Worm (Caenorhabditis elegans) whole organism, young adult: ENCODE measurements around the gene wht-3.

Experiments used
- C17E4.6 ChIP-seq: fragments of 200-800 bp; sonication (Bioruptor generic); IDR thresholded peaks from 2 replicates; pipeline ENCODE4 v1.3.6; 2022; ENCODE audit warnings: missing genetic modification reagents, missing genetic modification characterization, missing compliant biosample characterization
- D2030.7 ChIP-seq: fragments of 200-800 bp; sonication (Bioruptor generic); IDR thresholded peaks from 2 replicates; pipeline ENCODE4 v1.3.6; 2022; ENCODE audit warnings: missing genetic modification reagents, missing genetic modification characterization, missing compliant biosample characterization
- F52B5.7 ChIP-seq: sonication (generic microtip); optimal IDR thresholded peaks from 2 replicates; lab custom pipeline; 2016; ENCODE audit warnings: mild to moderate bottlenecking, missing genetic modification characterization, missing compliant biosample characterization
- F57C9.4 ChIP-seq: sonication (generic microtip); optimal IDR thresholded peaks from 2 replicates; lab custom pipeline; 2017; ENCODE audit warnings: mild to moderate bottlenecking, missing genetic modification characterization, missing compliant biosample characterization
- K11D2.4 ChIP-seq: fragments of 200-800 bp; sonication (Bioruptor generic); IDR thresholded peaks from 2 replicates; pipeline ENCODE4 v1.3.6; 2022; ENCODE audit warnings: missing genetic modification reagents, missing genetic modification characterization, missing compliant biosample characterization
- T26A5.8 ChIP-seq: sonication (generic microtip); optimal IDR thresholded peaks from 2 replicates; lab custom pipeline; 2016; ENCODE audit warnings: missing genetic modification characterization, missing compliant biosample characterization
- Y56A3A.18 ChIP-seq: fragments of 200-800 bp; sonication (Bioruptor generic); IDR thresholded peaks from 2 replicates; pipeline ENCODE4 v1.3.6; 2022; ENCODE audit warnings: missing genetic modification reagents, missing genetic modification characterization, missing compliant biosample characterization
- Y67H2A.10 ChIP-seq: fragments of 200-800 bp; sonication (Bioruptor generic); conservative IDR thresholded peaks from 2 replicates; pipeline ENCODE4 v1.3.6; 2022; ENCODE audit warnings: missing genetic modification reagents, missing genetic modification characterization, missing compliant biosample characterization
- Y95B8A.8 ChIP-seq: fragments of 200-800 bp; sonication (Bioruptor generic); IDR thresholded peaks from 2 replicates; pipeline ENCODE4 v1.3.6; 2022; ENCODE audit warnings: missing genetic modification reagents, missing genetic modification characterization, missing compliant biosample characterization
- ZK185.1 ChIP-seq: sonication (generic microtip); optimal IDR thresholded peaks from 2 replicates; lab custom pipeline; 2016; ENCODE audit warnings: mild to moderate bottlenecking, missing genetic modification characterization, missing compliant biosample characterization; ENCODE audit not compliant: poor library complexity, severe bottlenecking
- ama-1 ChIP-seq, 3 experiments: fragments of 150-350 bp in 1 of 3; sonication (generic microtip) in 2 of 3; optimal IDR thresholded peaks; 2 replicates each; lab custom pipeline; 2014 to 2018; ENCODE audit warnings: missing biosample characterization in 2 of 3, missing genetic modification characterization in 2 of 3, missing genetic modification reagents in 2 of 3
- atf-7 ChIP-seq: sonication (generic microtip); optimal IDR thresholded peaks from 2 replicates; lab custom pipeline; 2017; ENCODE audit warnings: mild to moderate bottlenecking, missing genetic modification characterization, missing compliant biosample characterization
- athp-1 ChIP-seq: sonication (generic microtip); optimal IDR thresholded peaks from 2 replicates; lab custom pipeline; 2017; ENCODE audit warnings: mild to moderate bottlenecking, missing genetic modification characterization, missing compliant biosample characterization
- attf-3 ChIP-seq: fragments of 200-800 bp; sonication (Bioruptor generic); conservative IDR thresholded peaks from 2 replicates; pipeline ENCODE4 v1.3.6; 2022; ENCODE audit warnings: missing genetic modification reagents, missing genetic modification characterization, missing compliant biosample characterization
- attf-6 ChIP-seq: fragments of 200-800 bp; sonication (Bioruptor generic); IDR thresholded peaks from 2 replicates; pipeline ENCODE4 v1.3.6; 2022; ENCODE audit warnings: missing genetic modification reagents, missing genetic modification characterization, missing compliant biosample characterization
- ceh-27 ChIP-seq: fragments of 200-800 bp; sonication (Bioruptor generic); optimal IDR thresholded peaks from 2 replicates; lab custom pipeline; 2018; ENCODE audit warnings: mild to moderate bottlenecking, missing genetic modification characterization, moderate library complexity, missing compliant biosample characterization
- ceh-40 ChIP-seq: fragments of 200-800 bp; sonication (Bioruptor generic); IDR thresholded peaks from 2 replicates; pipeline ENCODE4 v1.3.6; 2022; ENCODE audit warnings: missing genetic modification characterization, missing compliant biosample characterization
- ceh-79 ChIP-seq: sonication (generic microtip); optimal IDR thresholded peaks from 2 replicates; lab custom pipeline; 2017; ENCODE audit warnings: mild to moderate bottlenecking, missing genetic modification characterization, missing compliant biosample characterization
- chd-7 ChIP-seq: sonication (generic microtip); optimal IDR thresholded peaks from 2 replicates; lab custom pipeline; 2016; ENCODE audit warnings: mild to moderate bottlenecking, missing genetic modification characterization, moderate library complexity, missing compliant biosample characterization
- dox-1 ChIP-seq: fragments of 200-800 bp; sonication (Bioruptor generic); IDR thresholded peaks from 2 replicates; pipeline ENCODE4 v1.3.6; 2022; ENCODE audit warnings: missing genetic modification reagents, missing genetic modification characterization, missing compliant biosample characterization
- dpl-1 ChIP-seq: fragments of 150-350 bp; optimal IDR thresholded peaks from 2 replicates; lab custom pipeline; 2014; ENCODE audit warnings: missing biosample characterization, missing genetic modification reagents, missing genetic modification characterization
- egl-18 ChIP-seq: fragments of 200-800 bp; sonication (Bioruptor generic); IDR thresholded peaks from 2 replicates; pipeline ENCODE4 v1.3.6; 2022; ENCODE audit warnings: missing genetic modification reagents, missing genetic modification characterization, missing compliant biosample characterization
- ets-4 ChIP-seq: fragments of 200-800 bp; sonication (Bioruptor generic); optimal IDR thresholded peaks from 2 replicates; lab custom pipeline; 2018; ENCODE audit warnings: mild to moderate bottlenecking, missing genetic modification characterization, missing compliant biosample characterization
- hmg-20 ChIP-seq: fragments of 200-800 bp; sonication (Bioruptor generic); IDR thresholded peaks from 2 replicates; pipeline ENCODE4 v1.3.6; 2022; ENCODE audit warnings: missing genetic modification reagents, missing genetic modification characterization, missing compliant biosample characterization
- hrde-1 ChIP-seq: sonication (generic microtip); optimal IDR thresholded peaks from 2 replicates; lab custom pipeline; 2016; ENCODE audit warnings: missing genetic modification characterization, mild to moderate bottlenecking, missing compliant biosample characterization, moderate library complexity, missing genotype, missing genetic modification reagents, borderline replicate concordance
- lag-1 ChIP-seq: fragments of 200-800 bp; sonication (Bioruptor generic); IDR thresholded peaks from 2 replicates; pipeline ENCODE4 v1.3.6; 2022; ENCODE audit warnings: missing genetic modification reagents, missing genetic modification characterization, missing compliant biosample characterization
- lin-54 ChIP-seq: fragments of 200-800 bp; sonication (Bioruptor generic); optimal IDR thresholded peaks from 2 replicates; lab custom pipeline; 2018; ENCODE audit warnings: mild to moderate bottlenecking, missing genetic modification characterization, missing compliant biosample characterization
- lsy-27 ChIP-seq: sonication (generic microtip); optimal IDR thresholded peaks from 2 replicates; lab custom pipeline; 2017; ENCODE audit warnings: missing genetic modification characterization, mild to moderate bottlenecking, missing compliant biosample characterization, antibody characterized with exemption, missing genotype, borderline replicate concordance; ENCODE audit not compliant: insufficient read depth
- madf-10 ChIP-seq: sonication (generic microtip); optimal IDR thresholded peaks from 2 replicates; lab custom pipeline; 2016; ENCODE audit warnings: mild to moderate bottlenecking, missing genetic modification characterization, missing compliant biosample characterization
- madf-3 ChIP-seq: fragments of 200-800 bp; sonication (Bioruptor generic); IDR thresholded peaks from 2 replicates; pipeline ENCODE4 v1.3.6; 2022; ENCODE audit warnings: missing genetic modification reagents, missing genetic modification characterization, missing compliant biosample characterization
- madf-6 ChIP-seq: fragments of 200-800 bp; sonication (Bioruptor generic); IDR thresholded peaks from 2 replicates; pipeline ENCODE4 v1.3.6; 2022; ENCODE audit warnings: missing genetic modification reagents, missing genetic modification characterization, missing compliant biosample characterization
- nfya-2 ChIP-seq: fragments of 200-800 bp; sonication (Bioruptor generic); IDR thresholded peaks from 2 replicates; pipeline ENCODE4 v1.3.6; 2022; ENCODE audit warnings: missing genetic modification reagents, missing genetic modification characterization, missing compliant biosample characterization
- nhr-120 ChIP-seq: fragments of 200-800 bp; sonication (Bioruptor generic); IDR thresholded peaks from 2 replicates; pipeline ENCODE4 v1.3.6; 2022; ENCODE audit warnings: missing genetic modification characterization, missing compliant biosample characterization
- nhr-27 ChIP-seq: fragments of 200-800 bp; sonication (Bioruptor generic); optimal IDR thresholded peaks from 2 replicates; lab custom pipeline; 2018; ENCODE audit warnings: mild to moderate bottlenecking, missing genetic modification characterization, moderate library complexity, missing compliant biosample characterization
- nhr-80 ChIP-seq: sonication (generic microtip); optimal IDR thresholded peaks from 2 replicates; lab custom pipeline; 2016; ENCODE audit warnings: missing genetic modification characterization, missing compliant biosample characterization
- nhr-90 ChIP-seq: sonication (generic microtip); optimal IDR thresholded peaks from 2 replicates; lab custom pipeline; 2016; ENCODE audit warnings: missing genotype, mild to moderate bottlenecking, missing genetic modification characterization, missing compliant biosample characterization
- rcor-1 ChIP-seq: fragments of 200-800 bp; sonication (Bioruptor generic); IDR thresholded peaks from 2 replicates; pipeline ENCODE4 v1.3.6; 2022; ENCODE audit warnings: missing genetic modification reagents, missing genetic modification characterization, missing compliant biosample characterization
- rec-8 ChIP-seq, 2 experiments: sonication (generic microtip); optimal IDR thresholded peaks; 2 replicates each; lab custom pipeline; 2016; ENCODE audit warnings: mild to moderate bottlenecking in 2 of 2, missing genetic modification characterization in 2 of 2, missing genetic modification reagents in 2 of 2, missing genotype in 2 of 2, missing biosample characterization in 1 of 2, missing compliant biosample characterization in 1 of 2, moderate library complexity in 1 of 2
- repo-1 ChIP-seq: sonication (generic microtip); optimal IDR thresholded peaks from 2 replicates; lab custom pipeline; 2017; ENCODE audit warnings: mild to moderate bottlenecking, missing genetic modification characterization, missing compliant biosample characterization
- snpc-1.3 ChIP-seq: sonication (generic microtip); optimal IDR thresholded peaks from 2 replicates; lab custom pipeline; 2017; ENCODE audit warnings: missing genetic modification characterization, mild to moderate bottlenecking, missing compliant biosample characterization, antibody characterized with exemption, moderate library complexity, missing genotype, missing genetic modification reagents; ENCODE audit not compliant: insufficient read depth
- snpc-3.4 ChIP-seq: sonication (generic microtip); optimal IDR thresholded peaks from 2 replicates; lab custom pipeline; 2017; ENCODE audit warnings: missing genetic modification characterization, mild to moderate bottlenecking, missing compliant biosample characterization, antibody characterized with exemption, moderate library complexity, missing genotype, missing genetic modification reagents
- tlf-1 ChIP-seq: fragments of 200-800 bp; sonication (Bioruptor generic); optimal IDR thresholded peaks from 2 replicates; lab custom pipeline; 2018; ENCODE audit warnings: mild to moderate bottlenecking, missing genetic modification characterization, missing compliant biosample characterization
- ztf-18 ChIP-seq: sonication (generic microtip); optimal IDR thresholded peaks from 2 replicates; lab custom pipeline; 2016; ENCODE audit warnings: missing genotype, mild to moderate bottlenecking, missing genetic modification characterization, missing compliant biosample characterization

Gene wht-3

ce11 chrIII:4196301-4196987 is 45.0 kb upstream of the wht-3 start (continued):
- TF ChIP-seq F52B5.7 (tag; lab: Kevin White, UChicago) (no peak), D2030.7 (GFP tag; lab: Robert Waterston, UW) (0 out of 2 replicates have a peak, but pooled peaks have one; percentile 18), egl-18 (GFP tag; lab: Robert Waterston, UW) (no peak), nhr-90 (tag; lab: Kevin White, UChicago) (no peak), ceh-27 (peak; percentile 19), ZK185.1 (tag; lab: Kevin White, UChicago) (peak; percentile 11)

ce11 chrIII:4195306-4196008 is 44.1 kb upstream of the wht-3 start:
- TF ChIP-seq snpc-3.4 (tag; lab: Kevin White, UChicago) (peak; percentile 76), repo-1 (tag; lab: Kevin White, UChicago) (peak; percentile 86), ceh-79 (peak; percentile 33), snpc-1.3 (tag; lab: Kevin White, UChicago) (peak; percentile 41), nhr-27 (tag; lab: Kevin White, UChicago) (no peak), dpl-1 (GFP tag; lab: Kevin White, UChicago) (no peak), nhr-90 (tag; lab: Kevin White, UChicago) (peak; percentile 59), attf-6 (GFP tag; lab: Robert Waterston, UW) (0 out of 2 replicates have a peak, but pooled peaks have one; percentile 9), Y95B8A.8 (GFP tag; lab: Robert Waterston, UW) (no peak), hrde-1 (no peak), Y67H2A.10 (GFP tag; lab: Robert Waterston, UW) (no peak), lag-1 (GFP tag; lab: Robert Waterston, UW) (no peak), madf-6 (GFP tag; lab: Robert Waterston, UW) (peak; percentile 66), attf-3 (GFP tag; lab: Robert Waterston, UW) (no peak), egl-18 (GFP tag; lab: Robert Waterston, UW) (no peak), T26A5.8 (no peak), ceh-40 (GFP tag; lab: Robert Waterston, UW) (peak; percentile 64; the same call in 1 of the 2 replicates), madf-3 (GFP tag; lab: Robert Waterston, UW) (peak; percentile 56; the same call in 1 of the 2 replicates), rec-8 (tag; optimal IDR thresholded peaks at IDR 0.05; lab: Kevin White, UChicago) (peak in 1 of 2 experiments; percentile 29), madf-10 (tag; lab: Kevin White, UChicago) (peak; percentile 33), athp-1 (peak; percentile 68), dox-1 (GFP tag; lab: Robert Waterston, UW) (peak; percentile 46), ztf-18 (tag; lab: Kevin White, UChicago) (no peak), nhr-80 (peak; percentile 6), rcor-1 (GFP tag; lab: Robert Waterston, UW) (no peak), F57C9.4 (peak; percentile 62), tlf-1 (GFP tag; lab: Kevin White, UChicago) (peak; percentile 77), ama-1 (optimal IDR thresholded peaks at IDR 0.05; lab: Kevin White, UChicago) (peak; percentile 96), ama-1 (GFP tag; optimal IDR thresholded peaks at IDR 0.05; lab: Kevin White, UChicago) (peak in 1 of 2 experiments; percentile 68), nhr-120 (GFP tag; lab: Robert Waterston, UW) (peak; percentile 93), C17E4.6 (GFP tag; lab: Robert Waterston, UW) (no peak), D2030.7 (GFP tag; lab: Robert Waterston, UW) (0 out of 2 replicates have a peak, but pooled peaks have one; percentile 24), Y56A3A.18 (GFP tag; lab: Robert Waterston, UW) (peak; percentile 87), lin-54 (peak; percentile 54), chd-7 (peak; percentile 79), hmg-20 (GFP tag; lab: Robert Waterston, UW) (peak; percentile 81), ets-4 (GFP tag; lab: Kevin White, UChicago) (peak; percentile 11), nfya-2 (GFP tag; lab: Robert Waterston, UW) (no peak), K11D2.4 (GFP tag; lab: Robert Waterston, UW) (peak; percentile 73), lsy-27 (tag; lab: Kevin White, UChicago) (no peak), atf-7 (tag; lab: Kevin White, UChicago) (peak; percentile 84)
